Worm (Caenorhabditis elegans) whole organism, L4 larva: ENCODE data around the gene prdh-1.

Experiments
- R02D3.7 ChIP-seq: fragments of 150-350 bp; sonication (generic microtip); optimal IDR thresholded peaks from 3 replicates; lab custom pipeline; 2014; ENCODE audit warnings: missing biosample characterization, missing genetic modification characterization
- ZK337.2 ChIP-seq: fragments of 200-800 bp; sonication (Bioruptor generic); IDR thresholded peaks from 2 replicates; pipeline ENCODE4 v1.3.6; 2022; ENCODE audit warnings: missing genetic modification reagents, missing genetic modification characterization, missing compliant biosample characterization
- ZK546.5 ChIP-seq, 2 experiments: sonication (generic microtip); optimal IDR thresholded peaks; 2 replicates each; lab custom pipeline; 2017; ENCODE audit warnings: missing biosample characterization in 2 of 2, missing genetic modification characterization in 2 of 2
- ceh-32 ChIP-seq: sonication (generic microtip); optimal IDR thresholded peaks from 2 replicates; lab custom pipeline; 2016; ENCODE audit warnings: mild to moderate bottlenecking, missing genetic modification characterization, missing compliant biosample characterization; ENCODE audit not compliant: poor library complexity
- egl-27 ChIP-seq: sonication (generic microtip); optimal IDR thresholded peaks from 3 replicates; lab custom pipeline; 2017; ENCODE audit warnings: missing biosample characterization, missing genetic modification reagents, missing genetic modification characterization
- fkh-10 ChIP-seq: fragments of 150-350 bp; optimal IDR thresholded peaks from 2 replicates; lab custom pipeline; 2014; ENCODE audit warnings: missing biosample characterization, missing genetic modification reagents, missing genetic modification characterization
- nhr-11 ChIP-seq: fragments of 150-350 bp; optimal IDR thresholded peaks from 2 replicates; lab custom pipeline; 2014; ENCODE audit warnings: missing biosample characterization, missing genetic modification characterization
- nhr-111 ChIP-seq: fragments of 200-800 bp; sonication (Bioruptor generic); optimal IDR thresholded peaks from 2 replicates; lab custom pipeline; 2018; ENCODE audit warnings: mild to moderate bottlenecking, missing genetic modification characterization, missing compliant biosample characterization
- nhr-25 ChIP-seq: sonication (generic microtip); optimal IDR thresholded peaks from 2 replicates; lab custom pipeline; 2017; ENCODE audit warnings: missing genetic modification characterization, mild to moderate bottlenecking, missing compliant biosample characterization, antibody characterized with exemption, moderate library complexity, borderline replicate concordance; ENCODE audit not compliant: insufficient read depth
- nhr-77 ChIP-seq: fragments of 150-350 bp; optimal IDR thresholded peaks from 2 replicates; lab custom pipeline; 2014; ENCODE audit warnings: missing biosample characterization, missing genetic modification characterization
- snpc-4 ChIP-seq: fragments of 150-350 bp; optimal IDR thresholded peaks from 2 replicates; lab custom pipeline; 2014; ENCODE audit warnings: missing biosample characterization, missing genetic modification characterization
- unc-39 ChIP-seq: sonication (generic microtip); optimal IDR thresholded peaks from 2 replicates; lab custom pipeline; 2017; ENCODE audit warnings: missing biosample characterization, missing genetic modification characterization

DNA sequence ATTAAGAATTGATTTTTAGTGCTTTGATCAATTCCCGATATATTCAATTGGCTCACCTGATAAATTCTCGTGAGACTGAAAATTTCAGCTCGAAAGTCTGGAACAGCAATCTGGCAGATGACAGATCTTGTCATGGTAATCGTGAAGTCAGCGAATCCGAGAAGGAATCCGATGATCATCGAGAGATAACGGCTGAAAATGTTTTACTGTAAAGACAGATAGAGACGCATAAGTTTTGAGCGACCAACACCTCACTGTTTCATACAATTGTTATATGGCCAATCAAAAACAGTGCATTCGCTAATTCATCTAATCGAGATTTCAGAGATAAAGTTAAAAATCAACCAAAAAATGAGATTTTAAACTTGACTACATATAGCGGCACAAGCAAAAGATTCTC is 30.0 kb upstream of the prdh-1 start:
- TF ChIP-seq nhr-11 (no peak), nhr-111 (GFP tag; lab: Kevin White, UChicago) (no peak), nhr-25 (tag; lab: Kevin White, UChicago) (no peak), ZK337.2 (GFP tag; lab: Robert Waterston, UW) (no peak), nhr-77 (no peak), snpc-4 (tag; lab: Kevin White, UChicago) (no peak), egl-27 (tag; lab: Kevin White, UChicago) (no peak), unc-39 (no peak), ceh-32 (tag; lab: Kevin White, UChicago) (no peak), ZK546.5 (tag; optimal IDR thresholded peaks at IDR 0.05; lab: Kevin White, UChicago) (no peak), fkh-10 (GFP tag; lab: Kevin White, UChicago) (no peak), R02D3.7 (tag; lab: Kevin White, UChicago) (no peak)
